Worm (Caenorhabditis elegans) whole organism, L3 larva: ENCODE measurements around the gene fnta-1.

Source experiments
- ZK546.5 ChIP-seq: sonication (generic microtip); optimal IDR thresholded peaks from 2 replicates; lab custom pipeline; 2017; ENCODE audit warnings: missing biosample characterization, missing genetic modification characterization
- elt-3 ChIP-seq, 3 experiments: fragments of 150-350 bp in 1 of 3; sonication (generic microtip) in 2 of 3; optimal IDR thresholded peaks; 2 replicates in 2 of 3; 4 replicates in 1 of 3; lab custom pipeline; 2014 to 2017; ENCODE audit warnings: missing biosample characterization in 3 of 3, missing genetic modification characterization in 3 of 3
- fos-1 ChIP-seq: fragments of 150-350 bp; optimal IDR thresholded peaks from 2 replicates; lab custom pipeline; 2014; ENCODE audit warnings: missing biosample characterization, missing genetic modification characterization
- jun-1 ChIP-seq: fragments of 150-350 bp; optimal IDR thresholded peaks from 2 replicates; lab custom pipeline; 2014; ENCODE audit warnings: missing biosample characterization, missing genetic modification reagents, missing genetic modification characterization
- lin-39 ChIP-seq: fragments of 150-350 bp; optimal IDR thresholded peaks from 2 replicates; lab custom pipeline; 2018; ENCODE audit warnings: missing biosample characterization, missing genetic modification reagents, missing genetic modification characterization
- mdl-1 ChIP-seq: fragments of 150-350 bp; optimal IDR thresholded peaks from 2 replicates; lab custom pipeline; 2014; ENCODE audit warnings: missing biosample characterization, missing genetic modification characterization
- nhr-11 ChIP-seq: fragments of 150-350 bp; optimal IDR thresholded peaks from 2 replicates; lab custom pipeline; 2014; ENCODE audit warnings: missing biosample characterization, missing genetic modification characterization
- nhr-23 ChIP-seq: fragments of 150-350 bp; optimal IDR thresholded peaks from 2 replicates; lab custom pipeline; 2014; ENCODE audit warnings: missing biosample characterization, missing genetic modification reagents, missing genetic modification characterization
- nhr-237 ChIP-seq: fragments of 150-350 bp; optimal IDR thresholded peaks from 2 replicates; lab custom pipeline; 2014; ENCODE audit warnings: missing biosample characterization, missing genetic modification characterization
- nhr-25 ChIP-seq: sonication (generic microtip); optimal IDR thresholded peaks from 2 replicates; lab custom pipeline; 2017; ENCODE audit warnings: missing biosample characterization, missing genetic modification characterization
- skn-1 ChIP-seq: fragments of 150-350 bp; optimal IDR thresholded peaks from 2 replicates; lab custom pipeline; 2014; ENCODE audit warnings: missing biosample characterization, missing genetic modification characterization
- unc-39 ChIP-seq: sonication (generic microtip); optimal IDR thresholded peaks from 4 replicates; lab custom pipeline; 2017; ENCODE audit warnings: missing biosample characterization, missing genetic modification characterization
- zag-1 ChIP-seq: fragments of 150-350 bp; optimal IDR thresholded peaks from 2 replicates; lab custom pipeline; 2014; ENCODE audit warnings: missing biosample characterization, missing genetic modification characterization
- ztf-11 ChIP-seq: fragments of 150-350 bp; optimal IDR thresholded peaks from 2 replicates; lab custom pipeline; 2014; ENCODE audit warnings: missing biosample characterization, missing genetic modification characterization

DNA sequence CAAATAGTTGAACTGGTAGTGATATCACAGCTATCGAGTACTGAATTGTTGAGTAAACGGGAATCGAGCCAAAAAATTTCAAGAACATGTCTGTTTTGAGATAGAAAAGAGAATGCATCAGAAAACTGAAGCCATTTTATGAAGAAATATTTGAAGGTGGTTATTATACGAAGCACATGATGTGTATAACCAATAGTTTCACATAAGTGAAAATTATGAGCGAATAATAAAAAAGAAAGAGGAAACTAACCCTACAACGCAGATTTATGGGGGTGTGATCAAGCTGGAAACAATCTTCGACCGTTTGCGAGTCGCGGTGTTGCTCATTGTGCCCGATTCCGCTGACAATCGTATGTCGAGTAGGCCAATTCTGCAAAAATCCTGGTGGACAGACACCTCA is 33.2 kb upstream of the fnta-1 start, which contains the start of gene srh-282:
- TF ChIP-seq elt-3 (tag; optimal IDR thresholded peaks at IDR 0.05; lab: Kevin White, UChicago) (no peak), lin-39 (tag; lab: Kevin White, UChicago) (no peak), fos-1 (tag; lab: Kevin White, UChicago) (no peak), nhr-25 (tag; lab: Kevin White, UChicago) (no peak), zag-1 (tag; lab: Kevin White, UChicago) (no peak), nhr-237 (tag; lab: Kevin White, UChicago) (no peak), skn-1 (tag; lab: Kevin White, UChicago) (no peak), ZK546.5 (tag; lab: Kevin White, UChicago) (no peak), unc-39 (no peak), ztf-11 (no peak), nhr-23 (no peak), mdl-1 (tag; lab: Kevin White, UChicago) (no peak), nhr-11 (tag; lab: Kevin White, UChicago) (no peak), jun-1 (no peak)
